Worm (Caenorhabditis elegans): ENCODE results near the gene srt-5.

The srt-5 gene

DNA sequence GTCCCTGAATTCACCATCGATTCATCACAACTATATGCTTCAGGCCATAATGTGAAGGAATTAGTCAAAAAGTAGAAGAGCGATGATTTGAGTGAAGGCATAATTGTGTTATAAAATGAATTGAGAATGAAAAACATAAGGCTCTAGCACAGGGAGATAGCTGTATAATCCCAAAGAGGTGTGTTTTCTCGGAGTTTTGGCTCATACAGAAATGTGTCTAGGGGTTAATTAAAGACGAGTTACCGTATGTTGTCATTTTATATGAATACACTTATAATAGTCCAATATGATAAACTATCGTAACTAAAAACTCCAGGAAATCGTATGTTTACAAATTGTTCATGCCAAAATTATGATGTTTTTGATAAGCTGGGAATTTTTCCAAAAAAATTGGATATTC is at the start of gene srt-5:
TSS of gene srt-5 (minus strand) at position 101 of the 400 bp plus-strand sequence.
- TF ChIP-seq mes-4 (tag; optimal IDR thresholded peaks at IDR 0.05): no peak
- TF ChIP-seq F39B2.1 (GFP tag; IDR thresholded peaks at IDR 0.05): no peak
- no peak for TF ChIP-seq lsl-1 (GFP tag; optimal IDR thresholded peaks at IDR 0.05)
- no peak for TF ChIP-seq aptf-2 (GFP tag; conservative IDR thresholded peaks at IDR 0.05)
- TF ChIP-seq bed-2 (GFP tag; IDR thresholded peaks at IDR 0.05): no peak
- no peak for TF ChIP-seq rcor-1 (GFP tag; IDR thresholded peaks at IDR 0.05)
- TF ChIP-seq K11D2.4 (GFP tag; IDR thresholded peaks at IDR 0.05): no peak
- no peak for TF ChIP-seq athp-1 (tag; optimal IDR thresholded peaks at IDR 0.05)
- TF ChIP-seq nhr-90 (tag; optimal IDR thresholded peaks at IDR 0.05): no peak
- TF ChIP-seq ztf-18 (tag; optimal IDR thresholded peaks at IDR 0.05): no peak
- no peak for TF ChIP-seq xnd-1 (tag; optimal IDR thresholded peaks at IDR 0.05)
- TF ChIP-seq nhr-120 (GFP tag; IDR thresholded peaks at IDR 0.05): no peak
- TF ChIP-seq lin-54 (GFP tag; optimal IDR thresholded peaks at IDR 0.05): no peak
- no peak for TF ChIP-seq die-1 (tag; optimal IDR thresholded peaks at IDR 0.05)
- no peak for TF ChIP-seq bed-1 (GFP tag; IDR thresholded peaks at IDR 0.05)
- no peak for TF ChIP-seq snpc-1.1 (tag; optimal IDR thresholded peaks at IDR 0.05; ENCODE audit: insufficient read depth)
- TF ChIP-seq pha-4 (tag; optimal IDR thresholded peaks at IDR 0.05): no peak
- TF ChIP-seq lsy-27 (tag; optimal IDR thresholded peaks at IDR 0.05; ENCODE audit: borderline replicate concordance, insufficient read depth): no peak
- TF ChIP-seq Y53F4B.3 (GFP tag; IDR thresholded peaks at IDR 0.05): no peak

DNA sequence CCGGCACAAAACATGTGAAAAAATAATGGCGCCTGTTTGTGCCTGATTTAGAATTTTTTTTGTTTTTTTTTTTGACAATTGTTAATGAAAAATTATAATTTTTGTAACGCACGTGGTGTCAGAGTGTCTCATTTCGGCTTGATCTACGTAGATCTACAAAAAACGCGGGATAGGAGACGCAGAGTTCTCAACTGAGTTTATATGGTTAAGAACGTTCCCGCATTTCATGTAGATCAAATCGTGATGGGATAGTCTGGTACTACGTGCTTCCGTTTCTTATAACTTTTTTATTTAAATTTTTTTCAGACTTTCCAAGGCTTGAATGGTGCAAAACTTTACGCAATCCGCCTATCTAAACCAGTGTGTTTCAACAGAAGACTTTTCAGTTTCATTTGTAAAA is 48.1 kb upstream of the srt-5 start, which contains the start of gene tat-6:
TSS of gene tat-6 (plus strand) at position 301 of the 400 bp plus-strand sequence.
- no peak for TF ChIP-seq akir-1 (GFP tag; optimal IDR thresholded peaks at IDR 0.05)

ce11 chrV:3127670-3128069 is 47.0 kb upstream of the srt-5 start, which contains the start of gene Y73C8C.10:
Gene Y73C8C.10 (minus strand): TSS chrV:3127770.
- TF ChIP-seq dpl-1 (GFP tag; optimal IDR thresholded peaks at IDR 0.05) (no peak), hsf-1 (GFP tag; IDR thresholded peaks at IDR 0.05) (no peak)

ce11 chrV:3124912-3125311 is 44.2 kb upstream of the srt-5 start, which contains the start of gene Y73C8C.12:
Gene Y73C8C.12 (plus strand): TSS chrV:3125212.
- TF ChIP-seq ceh-91 (GFP tag; IDR thresholded peaks at IDR 0.05) (no peak), madf-6 (GFP tag; IDR thresholded peaks at IDR 0.05) (no peak), hlh-26 (GFP tag; conservative IDR thresholded peaks at IDR 0.05) (no peak), bed-1 (GFP tag; IDR thresholded peaks at IDR 0.05) (no peak), tbx-9 (tag; optimal IDR thresholded peaks at IDR 0.05; ENCODE audit: borderline replicate concordance) (no peak), sdz-38 (tag; optimal IDR thresholded peaks at IDR 0.05) (no peak), xnd-1 (tag; optimal IDR thresholded peaks at IDR 0.05) (no peak), ceh-27 (GFP tag; optimal IDR thresholded peaks at IDR 0.05) (no peak), attf-5 (GFP tag; optimal IDR thresholded peaks at IDR 0.05) (no peak), lin-35 (GFP tag; optimal IDR thresholded peaks at IDR 0.05) (no peak), sea-2 (GFP tag; IDR thresholded peaks at IDR 0.05) (no peak), ceh-100 (GFP tag; IDR thresholded peaks at IDR 0.05) (no peak)

DNA sequence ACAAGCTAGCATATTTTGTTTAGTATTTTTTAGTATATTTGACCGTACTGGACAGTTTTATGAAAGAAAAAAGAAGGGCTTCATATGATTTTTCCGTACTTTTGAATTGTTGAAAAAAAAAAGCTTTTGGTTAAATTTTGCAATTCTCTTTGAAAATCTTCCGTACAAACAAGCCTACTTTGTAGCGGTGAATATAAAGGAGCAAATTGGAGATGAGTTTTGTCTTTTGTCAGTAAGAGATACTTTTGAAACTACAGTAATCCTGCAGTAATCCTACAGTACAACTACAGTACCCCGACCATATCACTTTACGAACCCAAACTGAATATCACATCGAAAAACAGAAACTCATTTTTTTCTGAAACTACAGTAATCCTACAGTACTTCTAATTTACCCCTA is 41.7 kb upstream of the srt-5 start:
- TF ChIP-seq sptf-2 (GFP tag; optimal IDR thresholded peaks at IDR 0.05) (no peak), Y56A3A.18 (GFP tag; IDR thresholded peaks at IDR 0.05) (no peak), egrh-3 (GFP tag; IDR thresholded peaks at IDR 0.05) (no peak), F57A8.1 (GFP tag; optimal IDR thresholded peaks at IDR 0.05) (no peak), attf-5 (GFP tag; optimal IDR thresholded peaks at IDR 0.05) (no peak), K12H6.12 (tag; optimal IDR thresholded peaks at IDR 0.05) (no peak), madf-10 (tag; optimal IDR thresholded peaks at IDR 0.05) (no peak), bed-1 (GFP tag; IDR thresholded peaks at IDR 0.05) (no peak), hsf-1 (GFP tag; IDR thresholded peaks at IDR 0.05) (no peak), ceh-58 (GFP tag; IDR thresholded peaks at IDR 0.05) (no peak), mcd-1 (GFP tag; IDR thresholded peaks at IDR 0.05) (no peak), pbrm-1 (GFP tag; IDR thresholded peaks at IDR 0.05) (no peak), madf-3 (GFP tag; IDR thresholded peaks at IDR 0.05) (no peak), repo-1 (tag; optimal IDR thresholded peaks at IDR 0.05) (no peak), rcor-1 (GFP tag; IDR thresholded peaks at IDR 0.05) (no peak), hrde-1 (tag; optimal IDR thresholded peaks at IDR 0.05; ENCODE audit: borderline replicate concordance) (no peak)
